Worm (Caenorhabditis elegans) whole organism, L4 larva: ENCODE measurements around the gene C05E4.15.

Experiments
- D1046.2 ChIP-seq: fragments of 200-800 bp; sonication (Bioruptor generic); IDR thresholded peaks from 2 replicates; pipeline ENCODE4 v1.3.6; 2022; ENCODE audit warnings: missing genetic modification characterization, missing compliant biosample characterization
- F26F4.8 ChIP-seq: fragments of 200-800 bp; sonication (Bioruptor generic); conservative IDR thresholded peaks from 2 replicates; pipeline ENCODE4 v1.3.6; 2022; ENCODE audit warnings: missing genetic modification characterization, missing compliant biosample characterization
- F49E8.2 ChIP-seq: sonication (generic microtip); optimal IDR thresholded peaks from 2 replicates; lab custom pipeline; 2016; ENCODE audit warnings: missing compliant biosample characterization, mild to moderate bottlenecking, missing genetic modification characterization, borderline replicate concordance
- T26A8.4 ChIP-seq: fragments of 200-800 bp; sonication (Bioruptor generic); IDR thresholded peaks from 2 replicates; pipeline ENCODE4 v1.3.6; 2022; ENCODE audit warnings: missing genetic modification characterization, missing compliant biosample characterization
- Y48G9A.11 ChIP-seq: fragments of 200-800 bp; sonication (Bioruptor generic); IDR thresholded peaks from 2 replicates; pipeline ENCODE4 v1.3.6; 2022; ENCODE audit warnings: missing genetic modification reagents, missing genetic modification characterization, missing compliant biosample characterization
- Y5F2A.4 ChIP-seq: fragments of 200-800 bp; sonication (Bioruptor generic); optimal IDR thresholded peaks from 2 replicates; lab custom pipeline; 2018; ENCODE audit warnings: mild to moderate bottlenecking, missing genetic modification characterization, missing compliant biosample characterization
- ZK337.2 ChIP-seq: fragments of 200-800 bp; sonication (Bioruptor generic); IDR thresholded peaks from 2 replicates; pipeline ENCODE4 v1.3.6; 2022; ENCODE audit warnings: missing genetic modification reagents, missing genetic modification characterization, missing compliant biosample characterization
- ZK546.5 ChIP-seq, 2 experiments: sonication (generic microtip); optimal IDR thresholded peaks; 2 replicates each; lab custom pipeline; 2017; ENCODE audit warnings: missing biosample characterization in 2 of 2, missing genetic modification characterization in 2 of 2
- aha-1 ChIP-seq: fragments of 150-350 bp; peaks from one replicate; lab custom pipeline; 2014; ENCODE audit warnings: missing biosample characterization, missing genetic modification characterization
- ama-1 ChIP-seq: fragments of 150-350 bp; optimal IDR thresholded peaks from 2 replicates; lab custom pipeline; 2014; ENCODE audit warnings: inconsistent platforms, mixed read lengths
- arid-1 ChIP-seq: fragments of 200-800 bp; sonication (Bioruptor generic); conservative IDR thresholded peaks from 2 replicates; pipeline ENCODE4 v1.3.6; 2022; ENCODE audit warnings: missing genetic modification reagents, missing genetic modification characterization, missing compliant biosample characterization
- ceh-20 ChIP-seq: fragments of 200-800 bp; sonication (Bioruptor generic); IDR thresholded peaks from 2 replicates; pipeline ENCODE4 v1.3.6; 2022; ENCODE audit warnings: missing genetic modification reagents, missing genetic modification characterization, missing compliant biosample characterization
- ceh-28 ChIP-seq: fragments of 150-350 bp; optimal IDR thresholded peaks from 2 replicates; lab custom pipeline; 2014; ENCODE audit warnings: missing biosample characterization, missing genetic modification reagents, missing genetic modification characterization
- ceh-62 ChIP-seq: sonication (generic microtip); optimal IDR thresholded peaks from 2 replicates; lab custom pipeline; 2017; ENCODE audit warnings: missing biosample characterization, missing genetic modification characterization
- ceh-82 ChIP-seq: sonication (generic microtip); optimal IDR thresholded peaks from 2 replicates; lab custom pipeline; 2017; ENCODE audit warnings: missing biosample characterization, missing genetic modification characterization
- cey-2 ChIP-seq: sonication (generic microtip); optimal IDR thresholded peaks from 3 replicates; lab custom pipeline; 2017; ENCODE audit warnings: missing genetic modification characterization, mild to moderate bottlenecking, missing compliant biosample characterization, antibody characterized with exemption, borderline replicate concordance; ENCODE audit not compliant: insufficient read depth
- ctbp-1 ChIP-seq: fragments of 200-800 bp; sonication (Bioruptor generic); IDR thresholded peaks from 2 replicates; pipeline ENCODE4 v1.3.6; 2022; ENCODE audit warnings: missing genetic modification reagents, missing genetic modification characterization, missing compliant biosample characterization
- daf-19 ChIP-seq: fragments of 200-800 bp; sonication (Bioruptor generic); conservative IDR thresholded peaks from 2 replicates; pipeline ENCODE4 v1.3.6; 2022; ENCODE audit warnings: missing genetic modification characterization, missing compliant biosample characterization
- daf-8 ChIP-seq: fragments of 200-800 bp; sonication (Bioruptor generic); IDR thresholded peaks from 2 replicates; pipeline ENCODE4 v1.3.6; 2022; ENCODE audit warnings: missing genetic modification characterization, missing compliant biosample characterization
- dpl-1 ChIP-seq: fragments of 150-350 bp; optimal IDR thresholded peaks from 2 replicates; lab custom pipeline; 2014; ENCODE audit warnings: missing biosample characterization, missing genetic modification reagents, missing genetic modification characterization
- duxl-1 ChIP-seq: sonication (generic microtip); optimal IDR thresholded peaks from 2 replicates; lab custom pipeline; 2016; ENCODE audit warnings: mild to moderate bottlenecking, missing genetic modification characterization, moderate library complexity, missing compliant biosample characterization; ENCODE audit not compliant: poor library complexity
- hlh-30 ChIP-seq: sonication (generic microtip); optimal IDR thresholded peaks from 2 replicates; lab custom pipeline; 2017; ENCODE audit warnings: antibody characterized with exemption, mild to moderate bottlenecking, missing genetic modification characterization, missing compliant biosample characterization; ENCODE audit not compliant: insufficient read depth
- jun-1 ChIP-seq: fragments of 150-350 bp; optimal IDR thresholded peaks from 2 replicates; lab custom pipeline; 2014; ENCODE audit warnings: missing biosample characterization, missing genetic modification reagents, missing genetic modification characterization
- lim-7 ChIP-seq: fragments of 200-800 bp; sonication (Bioruptor generic); IDR thresholded peaks from 2 replicates; pipeline ENCODE4 v1.3.6; 2022; ENCODE audit warnings: missing genetic modification characterization, missing compliant biosample characterization
- lin-29 ChIP-seq: fragments of 200-800 bp; sonication (Bioruptor generic); IDR thresholded peaks from 2 replicates; pipeline ENCODE4 v1.3.6; 2022; ENCODE audit warnings: missing genetic modification reagents, missing genetic modification characterization, missing compliant biosample characterization
- lin-38 ChIP-seq: fragments of 200-800 bp; sonication (Bioruptor generic); IDR thresholded peaks from 2 replicates; pipeline ENCODE4 v1.3.6; 2022; ENCODE audit warnings: missing genetic modification reagents, missing genetic modification characterization, missing compliant biosample characterization
- lir-3 ChIP-seq: sonication (generic microtip); optimal IDR thresholded peaks from 2 replicates; lab custom pipeline; 2016; ENCODE audit warnings: mild to moderate bottlenecking, missing genetic modification characterization, missing compliant biosample characterization
- madf-9 ChIP-seq: fragments of 200-800 bp; sonication (Bioruptor generic); conservative IDR thresholded peaks from 2 replicates; pipeline ENCODE4 v1.3.6; 2022; ENCODE audit warnings: missing genetic modification reagents, missing genetic modification characterization, missing compliant biosample characterization
- mes-2 ChIP-seq: sonication (generic microtip); optimal IDR thresholded peaks from 2 replicates; lab custom pipeline; 2016; ENCODE audit warnings: missing genotype, mild to moderate bottlenecking, missing genetic modification characterization, missing compliant biosample characterization; ENCODE audit not compliant: poor library complexity, severe bottlenecking
- nhr-237 ChIP-seq: sonication (generic microtip); optimal IDR thresholded peaks from 2 replicates; lab custom pipeline; 2017; ENCODE audit warnings: missing biosample characterization, missing genetic modification characterization
- nhr-25 ChIP-seq: sonication (generic microtip); optimal IDR thresholded peaks from 2 replicates; lab custom pipeline; 2017; ENCODE audit warnings: missing genetic modification characterization, mild to moderate bottlenecking, missing compliant biosample characterization, antibody characterized with exemption, moderate library complexity, borderline replicate concordance; ENCODE audit not compliant: insufficient read depth
- nhr-42 ChIP-seq: fragments of 200-800 bp; sonication (Bioruptor generic); IDR thresholded peaks from 2 replicates; pipeline ENCODE4 v1.3.6; 2022; ENCODE audit warnings: missing genetic modification characterization, missing compliant biosample characterization
- nhr-48 ChIP-seq: sonication (generic microtip); optimal IDR thresholded peaks from 2 replicates; lab custom pipeline; 2016; ENCODE audit warnings: mild to moderate bottlenecking, missing genetic modification characterization, missing compliant biosample characterization
- nhr-76 ChIP-seq: fragments of 150-350 bp; optimal IDR thresholded peaks from 2 replicates; lab custom pipeline; 2014; ENCODE audit warnings: missing biosample characterization, missing genetic modification characterization
- nhr-77 ChIP-seq: fragments of 150-350 bp; optimal IDR thresholded peaks from 2 replicates; lab custom pipeline; 2014; ENCODE audit warnings: missing biosample characterization, missing genetic modification characterization
- pha-4 ChIP-seq, 2 experiments: fragments of 150-350 bp in 1 of 2; fragments of 200-800 bp in 1 of 2; sonication (Bioruptor generic) in 1 of 2; IDR thresholded peaks in 1 of 2; optimal IDR thresholded peaks in 1 of 2; 2 replicates each; pipeline versions ENCODE4 v1.3.6 to Lab custom; 2014 to 2022; ENCODE audit warnings: missing genetic modification characterization in 2 of 2, missing genetic modification reagents in 2 of 2, missing biosample characterization in 1 of 2, missing compliant biosample characterization in 1 of 2
- pqm-1 ChIP-seq: sonication (generic microtip); optimal IDR thresholded peaks from 2 replicates; lab custom pipeline; 2017; ENCODE audit warnings: missing biosample characterization, missing genetic modification characterization
- skn-1 ChIP-seq: fragments of 150-350 bp; optimal IDR thresholded peaks from 2 replicates; lab custom pipeline; 2014; ENCODE audit warnings: missing biosample characterization, missing genetic modification characterization
- snpc-1.2 ChIP-seq: fragments of 200-800 bp; sonication (Bioruptor generic); IDR thresholded peaks from 2 replicates; pipeline ENCODE4 v1.3.6; 2022; ENCODE audit warnings: missing genetic modification reagents, missing genetic modification characterization, missing compliant biosample characterization
- snpc-4 ChIP-seq: fragments of 150-350 bp; optimal IDR thresholded peaks from 2 replicates; lab custom pipeline; 2014; ENCODE audit warnings: missing biosample characterization, missing genetic modification characterization
- spr-3 ChIP-seq: fragments of 200-800 bp; sonication (Bioruptor generic); optimal IDR thresholded peaks from 2 replicates; lab custom pipeline; 2018; ENCODE audit warnings: mild to moderate bottlenecking, missing genetic modification characterization, missing compliant biosample characterization
- tag-97 ChIP-seq: fragments of 200-800 bp; sonication (Bioruptor generic); IDR thresholded peaks from 2 replicates; pipeline ENCODE4 v1.3.6; 2022; ENCODE audit warnings: missing genetic modification characterization, missing compliant biosample characterization
- unc-130 ChIP-seq: sonication (generic microtip); optimal IDR thresholded peaks from 2 replicates; lab custom pipeline; 2016; ENCODE audit warnings: missing genetic modification reagents, missing genetic modification characterization, missing compliant biosample characterization
- unc-39 ChIP-seq: sonication (generic microtip); optimal IDR thresholded peaks from 2 replicates; lab custom pipeline; 2017; ENCODE audit warnings: missing biosample characterization, missing genetic modification characterization
- unc-62 ChIP-seq, 3 experiments: fragments of 150-350 bp in 1 of 3; sonication (generic microtip); optimal IDR thresholded peaks in 2 of 3; peaks in 1 of 3; 1 replicate in 1 of 3; 2 replicates in 2 of 3; lab custom pipeline; 2014 to 2017; ENCODE audit warnings: missing biosample characterization in 3 of 3, missing genetic modification characterization in 3 of 3, missing genetic modification reagents in 3 of 3, missing genotype in 1 of 3
- vab-7 ChIP-seq: fragments of 200-800 bp; sonication (Bioruptor generic); IDR thresholded peaks from 2 replicates; pipeline ENCODE4 v1.3.6; 2022; ENCODE audit warnings: missing genetic modification reagents, missing genetic modification characterization, missing compliant biosample characterization
- zfp-3 ChIP-seq: fragments of 200-800 bp; sonication (Bioruptor generic); conservative IDR thresholded peaks from 2 replicates; pipeline ENCODE4 v1.3.6; 2022; ENCODE audit warnings: missing genetic modification reagents, missing genetic modification characterization, missing compliant biosample characterization
- ztf-11 ChIP-seq: fragments of 150-350 bp; optimal IDR thresholded peaks from 2 replicates; lab custom pipeline; 2014; ENCODE audit warnings: missing biosample characterization, missing genetic modification characterization
- ztf-7 ChIP-seq: fragments of 150-350 bp; optimal IDR thresholded peaks from 2 replicates; lab custom pipeline; 2014; ENCODE audit warnings: missing biosample characterization, missing genetic modification characterization

The C05E4.15 gene

ce11 chrV:728822-729493, 32.2 kb downstream of the C05E4.15 start (continued):
- TF ChIP-seq ctbp-1 (GFP tag; lab: Robert Waterston, UW), result 0 out of 2 replicates have a peak, but pooled peaks have one; percentile 5
- TF ChIP-seq ceh-28 (tag; lab: Kevin White, UChicago), result no peak
- TF ChIP-seq vab-7 (GFP tag; lab: Robert Waterston, UW), result no peak
- 0 out of 2 replicates have a peak, but pooled peaks have one; percentile 14 for TF ChIP-seq pha-4 (GFP tag; IDR thresholded peaks at IDR 0.05; lab: Robert Waterston, UW)
- TF ChIP-seq pha-4 (tag; optimal IDR thresholded peaks at IDR 0.05; lab: Kevin White, UChicago), result no peak
- no peak for TF ChIP-seq ztf-11 (tag; lab: Kevin White, UChicago)
- no peak for TF ChIP-seq F49E8.2 (tag; lab: Kevin White, UChicago)
- no peak for TF ChIP-seq snpc-4 (tag; lab: Kevin White, UChicago)
- TF ChIP-seq unc-62 (GFP tag; optimal IDR thresholded peaks at IDR 0.05 in 1 of 2; lab: Kevin White, UChicago), result no peak
- no peak for TF ChIP-seq unc-62 (tag; optimal IDR thresholded peaks at IDR 0.05; lab: Kevin White, UChicago)
- TF ChIP-seq ZK337.2, result no peak
- no peak for TF ChIP-seq dpl-1 (GFP tag; lab: Kevin White, UChicago)
- TF ChIP-seq lir-3 (tag; lab: Kevin White, UChicago), result no peak
- TF ChIP-seq arid-1, result no peak
- no peak for TF ChIP-seq ceh-82
- no peak for TF ChIP-seq pqm-1
- no peak for TF ChIP-seq lim-7 (GFP tag; lab: Robert Waterston, UW)
- no peak; the same call in 1 of the 2 replicates for TF ChIP-seq ceh-20 (GFP tag; lab: Robert Waterston, UW)
- TF ChIP-seq nhr-42 (GFP tag; lab: Robert Waterston, UW), result no peak
- peak; percentile 64 for TF ChIP-seq nhr-77 (tag; lab: Kevin White, UChicago)
- TF ChIP-seq spr-3 (GFP tag; lab: Kevin White, UChicago), result no peak
- TF ChIP-seq F26F4.8 (GFP tag; lab: Robert Waterston, UW), result no peak
- no peak for TF ChIP-seq nhr-25 (tag; lab: Kevin White, UChicago)
- TF ChIP-seq ZK546.5 (tag; optimal IDR thresholded peaks at IDR 0.05; lab: Kevin White, UChicago), result no peak
- TF ChIP-seq zfp-3 (GFP tag; lab: Robert Waterston, UW), result 0 out of 2 replicates have a peak, but pooled peaks have one; percentile 23
- no peak for TF ChIP-seq cey-2 (tag; lab: Kevin White, UChicago)
- no peak for TF ChIP-seq lin-29
- TF ChIP-seq skn-1 (tag; lab: Kevin White, UChicago), result no peak
- TF ChIP-seq Y5F2A.4 (GFP tag; lab: Kevin White, UChicago), result no peak
- TF ChIP-seq unc-130 (GFP tag; lab: Kevin White, UChicago), result no peak
- TF ChIP-seq unc-39 (tag; lab: Kevin White, UChicago), result no peak
- TF ChIP-seq daf-19 (GFP tag; lab: Robert Waterston, UW), result no peak
- no peak for TF ChIP-seq nhr-76 (tag; lab: Kevin White, UChicago)
- TF ChIP-seq hlh-30 (tag; lab: Kevin White, UChicago), result peak; percentile 91
- no peak for TF ChIP-seq nhr-237
- peak; percentile 13; the same call in 1 of the 2 replicates for TF ChIP-seq lin-38
- peak; percentile 39; the same call in 1 of the 2 replicates for TF ChIP-seq T26A8.4 (GFP tag; lab: Robert Waterston, UW)
- TF ChIP-seq snpc-1.2 (GFP tag; lab: Robert Waterston, UW), result no peak
- TF ChIP-seq nhr-48, result peak; percentile 64
- no peak for TF ChIP-seq madf-9
- no peak for TF ChIP-seq ztf-7 (tag; lab: Kevin White, UChicago)
- TF ChIP-seq aha-1 (tag; lab: Kevin White, UChicago), result peak; percentile 98
- TF ChIP-seq mes-2, result no peak
- TF ChIP-seq ama-1 (lab: Kevin White, UChicago), result no peak
- TF ChIP-seq ceh-62 (tag; lab: Kevin White, UChicago), result no peak
- no peak for TF ChIP-seq duxl-1 (tag; lab: Kevin White, UChicago)
- no peak for TF ChIP-seq D1046.2 (GFP tag; lab: Robert Waterston, UW)
- no peak for TF ChIP-seq daf-8 (GFP tag; lab: Robert Waterston, UW)
- TF ChIP-seq jun-1, result no peak
- no peak for TF ChIP-seq tag-97 (GFP tag; lab: Robert Waterston, UW)
- TF ChIP-seq Y48G9A.11, result 0 out of 2 replicates have a peak, but pooled peaks have one; percentile 10
